Fruit fly (Drosophila melanogaster): Measurements from ENCODE around the gene Mcr.
A peak's percentile ranks its signal among the peaks of the same experiment; 100 is the strongest.

Gene Mcr

dm6 chr2L:8082692-8083412, at the start of gene Mcr (continued):
- TF ChIP-seq CTCF (GFP tag; optimal IDR thresholded peaks at IDR 0.05) (no peak), Tbp (GFP tag; optimal IDR thresholded peaks at IDR 0.05) (no peak), sd (tag; optimal IDR thresholded peaks at IDR 0.05) (no peak), ro (GFP tag; IDR thresholded peaks at IDR 0.05) (no peak), CG3065 (GFP tag; optimal IDR thresholded peaks at IDR 0.05) (no peak), luna (GFP tag; optimal IDR thresholded peaks at IDR 0.05) (no peak), CG10565 (GFP tag; optimal IDR thresholded peaks at IDR 0.05) (no peak), gt (GFP tag; IDR thresholded peaks at IDR 0.05) (no peak), CG7928 (GFP tag; optimal IDR thresholded peaks at IDR 0.05) (no peak), D19A (tag; optimal IDR thresholded peaks at IDR 0.05) (no peak), CG11696 (GFP tag; IDR thresholded peaks at IDR 0.05) (no peak), Ssrp (tag; optimal IDR thresholded peaks at IDR 0.05) (no peak), CG13424 (tag; optimal IDR thresholded peaks at IDR 0.05) (no peak), oc (tag; optimal IDR thresholded peaks at IDR 0.05) (no peak), Optix (GFP tag; IDR thresholded peaks at IDR 0.05) (no peak), CG16813 (GFP tag; IDR thresholded peaks at IDR 0.05; ENCODE audit: partially characterized antibody) (peak; percentile 67), CG12219 (GFP tag; optimal IDR thresholded peaks at IDR 0.05) (no peak), CG15073 (GFP tag; optimal IDR thresholded peaks at IDR 0.05) (no peak), CG17802 (tag; optimal IDR thresholded peaks at IDR 0.05) (no peak), CG7987 (GFP tag; optimal IDR thresholded peaks at IDR 0.05) (no peak), ttk (GFP tag; IDR thresholded peaks at IDR 0.05) (no peak), CG12155 (GFP tag; optimal IDR thresholded peaks at IDR 0.05) (no peak), sim (GFP tag; IDR thresholded peaks at IDR 0.05) (no peak), Ravus (GFP tag; IDR thresholded peaks at IDR 0.05) (no peak), HHEX (GFP tag; optimal IDR thresholded peaks at IDR 0.05) (no peak), az2 (GFP tag; optimal IDR thresholded peaks at IDR 0.05) (no peak), BtbVII (GFP tag; optimal IDR thresholded peaks at IDR 0.05) (no peak), ATbp (GFP tag; optimal IDR thresholded peaks at IDR 0.05) (no peak), Gsc (GFP tag; IDR thresholded peaks at IDR 0.05) (no peak), CG10267 (tag; optimal IDR thresholded peaks at IDR 0.05) (peak; percentile 93), Scr (GFP tag; IDR thresholded peaks at IDR 0.05; ENCODE audit: partially characterized antibody) (peak; percentile 61), CG17829 (tag; optimal IDR thresholded peaks at IDR 0.05) (no peak), sob (GFP tag; IDR thresholded peaks at IDR 0.05) (no peak; the same call in 1 of the 2 replicates), Sox102F (GFP tag; optimal IDR thresholded peaks at IDR 0.05) (no peak), pita (GFP tag; optimal IDR thresholded peaks at IDR 0.05) (no peak), Doc2 (GFP tag; IDR thresholded peaks at IDR 0.05) (no peak), chm (GFP tag; IDR thresholded peaks at IDR 0.05) (no peak; the same call in 1 of the 2 replicates), CG13624 (GFP tag; optimal IDR thresholded peaks at IDR 0.05) (peak; percentile 45), p53 (GFP tag; optimal IDR thresholded peaks at IDR 0.05) (no peak), CG10654 (GFP tag; optimal IDR thresholded peaks at IDR 0.05) (peak; percentile 12), lbe (GFP tag; optimal IDR thresholded peaks at IDR 0.05) (no peak), run (tag; optimal IDR thresholded peaks at IDR 0.05) (no peak), CHES-1-like (GFP tag; optimal IDR thresholded peaks at IDR 0.05) (no peak), CG18619 (GFP tag; optimal IDR thresholded peaks at IDR 0.05) (no peak), CG6791 (GFP tag; IDR thresholded peaks at IDR 0.05; ENCODE audit: partially characterized antibody) (peak; percentile 36; the same call in 2 of the 3 replicates), CG14965 (GFP tag; optimal IDR thresholded peaks at IDR 0.05; ENCODE audit: borderline replicate concordance) (no peak), repo (GFP tag; optimal IDR thresholded peaks at IDR 0.05) (no peak), eve (GFP tag; optimal IDR thresholded peaks at IDR 0.05) (no peak), CG1602 (GFP tag; optimal IDR thresholded peaks at IDR 0.05) (peak; percentile 8), wdn (GFP tag; IDR thresholded peaks at IDR 0.05) (no peak), ham (GFP tag; IDR thresholded peaks at IDR 0.05) (no peak)
